Worm (Caenorhabditis elegans) whole organism, L1 larva: Measurements from ENCODE around the gene crn-3.

ENCODE experiments used
- F16B12.6 ChIP-seq: fragments of 150-350 bp; optimal IDR thresholded peaks from 2 replicates; lab custom pipeline; 2014; ENCODE audit warnings: missing biosample characterization, missing genetic modification characterization
- Y116A8C.19 ChIP-seq: sonication (generic microtip); optimal IDR thresholded peaks from 2 replicates; lab custom pipeline; 2016; ENCODE audit warnings: missing compliant biosample characterization, missing genetic modification characterization, borderline replicate concordance
- aly-2 ChIP-seq: fragments of 150-350 bp; optimal IDR thresholded peaks from 2 replicates; lab custom pipeline; 2014; ENCODE audit warnings: missing biosample characterization, missing genetic modification characterization
- ama-1 ChIP-seq: fragments of 150-350 bp; optimal IDR thresholded peaks from 2 replicates; lab custom pipeline; 2014
- ceh-63 ChIP-seq: fragments of 200-800 bp; sonication (Bioruptor generic); optimal IDR thresholded peaks from 2 replicates; lab custom pipeline; 2018; ENCODE audit warnings: mild to moderate bottlenecking, missing genetic modification characterization, missing compliant biosample characterization
- ceh-82 ChIP-seq, 3 experiments: fragments of 150-350 bp in 1 of 3; sonication (generic microtip) in 2 of 3; optimal IDR thresholded peaks; 2 replicates each; lab custom pipeline; 2014 to 2017; ENCODE audit warnings: missing biosample characterization in 3 of 3, missing genetic modification characterization in 3 of 3
- ceh-90 ChIP-seq: sonication (generic microtip); optimal IDR thresholded peaks from 2 replicates; lab custom pipeline; 2016; ENCODE audit warnings: missing genetic modification characterization, missing compliant biosample characterization
- dsc-1 ChIP-seq: sonication (generic microtip); optimal IDR thresholded peaks from 2 replicates; lab custom pipeline; 2016; ENCODE audit warnings: mild to moderate bottlenecking, missing genetic modification characterization, missing compliant biosample characterization
- efl-1 ChIP-seq, 4 experiments: fragments of 150-350 bp; optimal IDR thresholded peaks in 3 of 4; peaks in 1 of 4; 1 replicate in 1 of 4; 2 replicates in 3 of 4; lab custom pipeline; 2014; ENCODE audit warnings: missing biosample characterization in 2 of 4, missing genetic modification characterization in 2 of 4, missing genetic modification reagents in 2 of 4
- efl-3 ChIP-seq: fragments of 200-800 bp; sonication (Bioruptor generic); optimal IDR thresholded peaks from 2 replicates; lab custom pipeline; 2018; ENCODE audit warnings: mild to moderate bottlenecking, missing genetic modification characterization, missing compliant biosample characterization
- egl-13 ChIP-seq: sonication (generic microtip); optimal IDR thresholded peaks from 2 replicates; lab custom pipeline; 2016; ENCODE audit warnings: missing genotype, missing genetic modification reagents, missing genetic modification characterization, missing compliant biosample characterization
- elt-2 ChIP-seq: sonication (generic microtip); optimal IDR thresholded peaks from 2 replicates; lab custom pipeline; 2016; ENCODE audit warnings: missing genetic modification characterization, mild to moderate bottlenecking, inconsistent platforms, missing compliant biosample characterization, missing genetic modification reagents
- fkh-4 ChIP-seq: sonication (generic microtip); optimal IDR thresholded peaks from 2 replicates; lab custom pipeline; 2016; ENCODE audit warnings: missing compliant biosample characterization, missing genetic modification characterization, borderline replicate concordance
- fkh-8 ChIP-seq: sonication (generic microtip); optimal IDR thresholded peaks from 2 replicates; lab custom pipeline; 2016; ENCODE audit warnings: mild to moderate bottlenecking, missing genetic modification characterization, missing compliant biosample characterization
- hpl-2 ChIP-seq: fragments of 150-350 bp; optimal IDR thresholded peaks from 2 replicates; lab custom pipeline; 2014; ENCODE audit warnings: missing biosample characterization, missing genetic modification reagents, missing genetic modification characterization
- irx-1 ChIP-seq: sonication (generic microtip); optimal IDR thresholded peaks from 2 replicates; lab custom pipeline; 2016; ENCODE audit warnings: missing genetic modification characterization, missing compliant biosample characterization
- jun-1 ChIP-seq: fragments of 150-350 bp; optimal IDR thresholded peaks from 2 replicates; lab custom pipeline; 2014; ENCODE audit warnings: missing biosample characterization, missing genetic modification reagents, missing genetic modification characterization
- lin-35 ChIP-seq, 2 experiments: fragments of 150-350 bp; optimal IDR thresholded peaks; 2 replicates each; lab custom pipeline; 2014; ENCODE audit warnings: missing biosample characterization in 2 of 2, missing genetic modification characterization in 2 of 2, missing genetic modification reagents in 2 of 2
- lir-3 ChIP-seq: sonication (generic microtip); optimal IDR thresholded peaks from 2 replicates; lab custom pipeline; 2016; ENCODE audit warnings: mild to moderate bottlenecking, missing genetic modification characterization, moderate library complexity, missing compliant biosample characterization; ENCODE audit not compliant: poor library complexity
- mab-9 ChIP-seq: fragments of 200-800 bp; sonication (Bioruptor generic); IDR thresholded peaks from 2 replicates; pipeline ENCODE4 v1.3.6; 2022; ENCODE audit warnings: missing genetic modification reagents, missing genetic modification characterization, missing compliant biosample characterization
- mep-1 ChIP-seq: fragments of 150-350 bp; optimal IDR thresholded peaks from 2 replicates; lab custom pipeline; 2014; ENCODE audit warnings: missing biosample characterization, missing genetic modification characterization
- nhr-12 ChIP-seq: sonication (generic microtip); optimal IDR thresholded peaks from 2 replicates; lab custom pipeline; 2017; ENCODE audit warnings: missing biosample characterization, missing genetic modification characterization
- nhr-19 ChIP-seq: fragments of 200-800 bp; sonication (Bioruptor generic); conservative IDR thresholded peaks from 2 replicates; pipeline ENCODE4 v1.3.6; 2022; ENCODE audit warnings: missing genetic modification characterization, missing compliant biosample characterization
- nhr-20 ChIP-seq: sonication (generic microtip); optimal IDR thresholded peaks from 2 replicates; lab custom pipeline; 2016; ENCODE audit warnings: mild to moderate bottlenecking, missing genetic modification characterization, missing compliant biosample characterization
- nhr-237 ChIP-seq: fragments of 150-350 bp; optimal IDR thresholded peaks from 2 replicates; lab custom pipeline; 2014; ENCODE audit warnings: missing biosample characterization, missing genetic modification characterization
- nhr-47 ChIP-seq: sonication (generic microtip); optimal IDR thresholded peaks from 2 replicates; lab custom pipeline; 2016; ENCODE audit warnings: mild to moderate bottlenecking, missing genetic modification characterization, moderate library complexity, missing compliant biosample characterization
- nhr-76 ChIP-seq: sonication (generic microtip); optimal IDR thresholded peaks from 2 replicates; lab custom pipeline; 2017; ENCODE audit warnings: missing biosample characterization, missing genetic modification characterization
- nhr-85 ChIP-seq: sonication (generic microtip); peaks from one replicate; lab custom pipeline; 2016; ENCODE audit warnings: missing genetic modification characterization, inconsistent platforms, missing compliant biosample characterization
- nhr-90 ChIP-seq: sonication (generic microtip); optimal IDR thresholded peaks from 2 replicates; lab custom pipeline; 2016; ENCODE audit warnings: mild to moderate bottlenecking, missing genetic modification characterization, missing compliant biosample characterization; ENCODE audit not compliant: poor library complexity
- pax-3 ChIP-seq: fragments of 200-800 bp; sonication (Bioruptor generic); optimal IDR thresholded peaks from 2 replicates; lab custom pipeline; 2018; ENCODE audit warnings: mild to moderate bottlenecking, missing genetic modification characterization, moderate library complexity, missing compliant biosample characterization
- pqm-1 ChIP-seq: sonication (generic microtip); optimal IDR thresholded peaks from 3 replicates; lab custom pipeline; 2017; ENCODE audit warnings: missing biosample characterization, missing genetic modification characterization
- rnt-1 ChIP-seq: sonication (generic microtip); optimal IDR thresholded peaks from 2 replicates; lab custom pipeline; 2016; ENCODE audit warnings: mild to moderate bottlenecking, missing genetic modification characterization, moderate library complexity, missing compliant biosample characterization
- snu-23 ChIP-seq: sonication (generic microtip); optimal IDR thresholded peaks from 2 replicates; lab custom pipeline; 2016; ENCODE audit warnings: missing genetic modification characterization, missing compliant biosample characterization
- tlp-1 ChIP-seq: fragments of 150-350 bp; optimal IDR thresholded peaks from 2 replicates; lab custom pipeline; 2014; ENCODE audit warnings: missing biosample characterization, missing genetic modification characterization
- unc-62 ChIP-seq: fragments of 150-350 bp; optimal IDR thresholded peaks from 2 replicates; lab custom pipeline; 2014; ENCODE audit warnings: missing biosample characterization, missing genetic modification reagents, missing genetic modification characterization
- unc-86 ChIP-seq: sonication (generic microtip); optimal IDR thresholded peaks from 2 replicates; lab custom pipeline; 2016; ENCODE audit warnings: missing genetic modification characterization, missing compliant biosample characterization
- vab-15 ChIP-seq: sonication (generic microtip); optimal IDR thresholded peaks from 2 replicates; lab custom pipeline; 2017; ENCODE audit warnings: missing genotype, mild to moderate bottlenecking, missing genetic modification characterization, missing compliant biosample characterization
- zag-1 ChIP-seq: fragments of 150-350 bp; optimal IDR thresholded peaks from 2 replicates; lab custom pipeline; 2014; ENCODE audit warnings: missing biosample characterization, missing genetic modification characterization
- ztf-11 ChIP-seq, 2 experiments: sonication (generic microtip); optimal IDR thresholded peaks; 2 replicates each; lab custom pipeline; 2016 to 2017; ENCODE audit warnings: missing genetic modification characterization in 2 of 2, missing biosample characterization in 1 of 2, missing compliant biosample characterization in 1 of 2

The crn-3 gene

DNA sequence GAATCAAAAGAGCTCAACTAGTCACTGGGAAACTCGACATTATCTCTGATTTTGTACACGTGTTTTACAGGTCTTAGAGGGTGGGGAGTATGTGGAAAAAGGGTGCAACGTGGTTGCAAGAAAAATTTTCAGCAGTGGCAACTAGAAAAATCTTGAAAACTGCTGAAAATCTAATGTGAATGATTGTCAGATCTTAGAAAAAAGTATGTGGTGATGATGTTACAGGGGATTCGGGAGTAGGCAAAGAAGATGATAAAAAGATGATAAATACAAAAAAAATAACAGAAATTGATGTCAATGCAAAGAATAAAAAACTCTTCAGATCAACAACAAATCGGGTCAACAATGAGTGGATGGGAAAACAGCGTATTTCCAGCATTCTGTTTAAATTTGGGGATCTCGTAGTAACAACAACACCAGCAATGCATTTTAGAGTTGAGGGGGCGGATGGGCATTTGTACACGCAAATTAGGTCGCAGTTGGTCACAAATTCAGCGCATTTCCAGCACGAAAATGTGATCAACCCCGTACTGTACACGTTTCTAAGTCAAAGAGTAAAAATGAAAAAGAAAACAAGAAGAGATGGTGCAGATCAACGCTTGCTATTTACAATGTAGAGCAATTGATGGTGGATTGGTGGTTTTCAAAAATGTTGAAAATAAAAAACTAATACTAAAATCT, 44.2 kb upstream of the crn-3 start (continued):
- no peak for TF ChIP-seq egl-13 (tag; lab: Kevin White, UChicago)

DNA sequence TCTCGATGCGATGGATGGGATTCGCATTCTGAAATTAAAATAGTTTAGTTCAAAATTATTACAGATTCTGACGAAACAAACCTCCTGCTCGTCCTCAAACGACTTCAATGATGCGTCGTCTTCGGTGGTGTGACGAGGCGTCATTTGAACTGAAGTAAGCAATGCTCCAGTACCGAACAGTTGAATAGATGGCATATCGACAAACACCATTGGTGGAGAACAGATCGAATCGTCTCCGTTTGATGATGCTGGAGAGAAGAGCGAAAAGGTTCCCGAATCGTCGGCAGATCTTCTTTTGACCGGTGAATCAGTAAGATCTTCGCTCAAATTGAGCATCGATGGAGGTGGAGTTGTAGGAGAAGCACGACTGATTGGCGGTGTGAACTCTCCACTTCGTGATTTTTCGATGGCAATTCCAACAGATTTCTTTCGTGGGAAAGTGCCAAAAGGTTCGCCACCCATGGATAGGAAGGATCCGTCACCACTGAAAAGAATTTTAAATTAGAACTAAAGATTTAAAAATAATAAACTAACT, 43.4 kb upstream of the crn-3 start:
- peak; percentile 7 for TF ChIP-seq ama-1 (lab: Kevin White, UChicago)
- no peak for TF ChIP-seq ceh-90 (tag; lab: Kevin White, UChicago)
- peak; percentile 33 for TF ChIP-seq nhr-85

- peak in 1 of 2 experiments; percentile 23 for TF ChIP-seq lin-35 (GFP tag; optimal IDR thresholded peaks at IDR 0.05; lab: Kevin White, UChicago)
- no peak for TF ChIP-seq tlp-1 (tag; lab: Kevin White, UChicago)
- peak; percentile 60 for TF ChIP-seq ama-1 (lab: Kevin White, UChicago)
- TF ChIP-seq aly-2, result peak; percentile 7
- TF ChIP-seq mab-9 (GFP tag; lab: Robert Waterston, UW), result no peak
- no peak for TF ChIP-seq nhr-19
- no peak for TF ChIP-seq elt-2 (tag; lab: Kevin White, UChicago)
- TF ChIP-seq efl-1 (optimal IDR thresholded peaks at IDR 0.05; lab: Kevin White, UChicago), result no peak
- TF ChIP-seq efl-1 (GFP tag; optimal IDR thresholded peaks at IDR 0.05 in 1 of 2; lab: Kevin White, UChicago), result peak in 1 of 2 experiments; percentile 87
- TF ChIP-seq nhr-90, result peak; percentile 4
- no peak for TF ChIP-seq vab-15 (tag; lab: Kevin White, UChicago)
- no peak for TF ChIP-seq nhr-20 (tag; lab: Kevin White, UChicago)
- TF ChIP-seq rnt-1 (tag; lab: Kevin White, UChicago), result peak; percentile 21
- peak; percentile 9 for TF ChIP-seq irx-1 (tag; lab: Kevin White, UChicago)
Observed at ce11 chrII:10545213-10545612, 42.6 kb upstream of the crn-3 start.

DNA sequence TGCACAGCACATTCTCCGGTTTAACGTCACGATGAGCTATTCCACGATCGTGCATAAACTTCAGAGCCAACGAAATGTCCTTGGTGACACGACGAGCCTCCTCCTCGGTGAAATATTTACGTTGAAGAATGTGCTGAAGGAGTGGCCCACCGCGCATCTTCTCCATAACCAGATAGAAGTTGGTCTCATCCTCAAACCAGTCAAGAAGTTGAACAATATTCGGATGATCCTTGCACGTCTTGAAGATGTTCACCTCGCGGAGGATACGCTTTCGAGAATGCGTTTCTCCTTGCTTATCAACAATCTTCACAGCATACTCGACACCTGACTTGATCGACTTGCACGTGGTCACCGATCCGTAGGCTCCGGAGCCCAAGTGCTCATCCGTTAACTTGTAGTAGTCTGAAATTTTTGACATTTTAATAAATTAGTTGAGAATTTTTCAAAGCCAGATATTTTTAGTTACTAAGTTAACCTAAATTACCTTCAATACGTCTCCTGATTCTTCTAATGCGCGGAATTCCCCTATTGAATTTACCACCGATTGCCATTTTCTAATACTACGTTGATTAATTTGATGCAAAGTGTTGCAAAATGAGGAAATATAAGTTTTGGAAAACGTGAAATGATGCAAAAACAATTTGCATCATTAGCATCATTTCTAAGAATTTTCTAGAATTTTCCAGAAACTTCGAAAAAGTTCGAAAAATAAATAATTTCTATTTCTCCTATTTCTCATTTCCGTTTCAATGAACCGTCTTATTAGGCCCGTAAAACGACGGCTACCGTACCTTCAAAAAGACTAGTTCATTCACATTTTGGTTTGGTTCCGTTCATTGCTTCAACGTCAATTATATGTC, 41.7 kb upstream of the crn-3 start:
- no peak for TF ChIP-seq pax-3 (tag; lab: Kevin White, UChicago)
- TF ChIP-seq pqm-1 (tag; lab: Kevin White, UChicago), result no peak
- TF ChIP-seq ceh-63 (GFP tag; lab: Kevin White, UChicago), result no peak
- TF ChIP-seq fkh-8 (tag; lab: Kevin White, UChicago), result peak; percentile 36
- TF ChIP-seq F16B12.6 (tag; lab: Kevin White, UChicago), result no peak
- no peak for TF ChIP-seq jun-1 (tag; lab: Kevin White, UChicago)
- no peak for TF ChIP-seq nhr-19
- TF ChIP-seq fkh-4 (tag; lab: Kevin White, UChicago), result no peak
- TF ChIP-seq efl-1 (optimal IDR thresholded peaks at IDR 0.05; lab: Kevin White, UChicago), result no peak
- TF ChIP-seq efl-1 (GFP tag; optimal IDR thresholded peaks at IDR 0.05 in 1 of 2; lab: Kevin White, UChicago), result peak in 1 of 2 experiments; percentile 70
- TF ChIP-seq nhr-47 (tag; lab: Kevin White, UChicago), result peak; percentile 13
- no peak for TF ChIP-seq nhr-237 (tag; lab: Kevin White, UChicago)
- no peak for TF ChIP-seq ceh-82 (tag; optimal IDR thresholded peaks at IDR 0.05; lab: Kevin White, UChicago)
- TF ChIP-seq snu-23 (GFP tag; lab: Kevin White, UChicago), result peak; percentile 9
- TF ChIP-seq hpl-2 (GFP tag; lab: Kevin White, UChicago), result no peak
- no peak for TF ChIP-seq nhr-76
- TF ChIP-seq efl-3 (GFP tag; lab: Kevin White, UChicago), result no peak
- no peak for TF ChIP-seq zag-1 (tag; lab: Kevin White, UChicago)
- no peak for TF ChIP-seq unc-86 (tag; lab: Kevin White, UChicago)
- TF ChIP-seq lin-35 (GFP tag; optimal IDR thresholded peaks at IDR 0.05; lab: Kevin White, UChicago), result no peak
- TF ChIP-seq Y116A8C.19 (tag; lab: Kevin White, UChicago), result no peak
- TF ChIP-seq nhr-20 (tag; lab: Kevin White, UChicago), result no peak
- peak; percentile 0 for TF ChIP-seq dsc-1 (tag; lab: Kevin White, UChicago)
- no peak for TF ChIP-seq ceh-90 (tag; lab: Kevin White, UChicago)
- no peak for TF ChIP-seq unc-62 (GFP tag; lab: Kevin White, UChicago)
- TF ChIP-seq ama-1 (lab: Kevin White, UChicago), result peak; percentile 9
- TF ChIP-seq nhr-12 (tag; lab: Kevin White, UChicago), result no peak
- no peak for TF ChIP-seq mep-1 (tag; lab: Kevin White, UChicago)
- TF ChIP-seq lir-3 (tag; lab: Kevin White, UChicago), result no peak
- no peak for TF ChIP-seq ztf-11 (tag; optimal IDR thresholded peaks at IDR 0.05; lab: Kevin White, UChicago)
